Fruit fly (Drosophila melanogaster) whole organism, wandering third instar larva: Measurements from ENCODE around the gene mura.

ENCODE experiments used
- Abd-B ChIP-seq: fragments of >200 bp; optimal IDR thresholded peaks from 2 replicates; lab custom pipeline; 2017; ENCODE audit warnings: missing biosample characterization, missing genetic modification characterization
- CG32264 ChIP-seq: fragments of 200-800 bp; sonication (Bioruptor generic); optimal IDR thresholded peaks from 2 replicates; lab custom pipeline; 2016; ENCODE audit warnings: missing biosample characterization, missing genetic modification characterization
- CG9705 ChIP-seq: fragments of 200-800 bp; sonication (Bioruptor generic); optimal IDR thresholded peaks from 2 replicates; lab custom pipeline; 2018; ENCODE audit warnings: missing biosample characterization, mild to moderate bottlenecking, missing genetic modification characterization
- CrebA ChIP-seq: fragments of 200-800 bp; sonication (Bioruptor generic); optimal IDR thresholded peaks from 2 replicates; lab custom pipeline; 2016; ENCODE audit warnings: missing biosample characterization, mild to moderate bottlenecking, missing genetic modification characterization, borderline replicate concordance
- Dfd ChIP-seq: fragments of >200 bp; optimal IDR thresholded peaks from 2 replicates; lab custom pipeline; 2017; ENCODE audit warnings: missing biosample characterization, missing genetic modification characterization
- Dif ChIP-seq: fragments of 200-275, 200-300 bp; sonication (Bioruptor generic); optimal IDR thresholded peaks from 2 replicates; lab custom pipeline; 2018; ENCODE audit warnings: missing biosample characterization, missing genetic modification characterization; ENCODE audit not compliant: partially characterized antibody
- GATAd ChIP-seq: sonication (Bioruptor generic); optimal IDR thresholded peaks from 2 replicates; lab custom pipeline; 2016; ENCODE audit warnings: missing biosample characterization, missing genetic modification characterization
- HLH106 ChIP-seq: fragments of 200-800 bp; optimal IDR thresholded peaks from 3 replicates; lab custom pipeline; 2019; ENCODE audit warnings: missing biosample characterization, mild to moderate bottlenecking, missing genetic modification characterization, moderate library complexity
- Hnf4 ChIP-seq: fragments of 200-800 bp; sonication (Bioruptor generic); optimal IDR thresholded peaks from 2 replicates; lab custom pipeline; 2016; ENCODE audit warnings: missing biosample characterization, mild to moderate bottlenecking, missing genetic modification characterization
- Hr78 ChIP-seq: fragments of >200 bp; optimal IDR thresholded peaks from 2 replicates; lab custom pipeline; 2017; ENCODE audit warnings: missing biosample characterization, missing genetic modification characterization
- Hr83 ChIP-seq: fragments of 200-300 bp; sonication (Bioruptor generic); optimal IDR thresholded peaks from 2 replicates; lab custom pipeline; 2016; ENCODE audit warnings: missing biosample characterization, mild to moderate bottlenecking, missing genetic modification characterization, moderate library complexity; ENCODE audit not compliant: poor library complexity, severe bottlenecking
- Jra ChIP-seq: sonication (Bioruptor generic); optimal IDR thresholded peaks from 2 replicates; lab custom pipeline; 2016; ENCODE audit warnings: missing biosample characterization, missing genetic modification characterization
- Mio ChIP-seq: sonication (Bioruptor generic); optimal IDR thresholded peaks from 2 replicates; lab custom pipeline; 2016; ENCODE audit warnings: missing biosample characterization, missing genetic modification characterization
- Myc ChIP-seq: fragments of >200 bp; optimal IDR thresholded peaks from 2 replicates; lab custom pipeline; 2017
- N ChIP-seq: fragments of >200 bp; optimal IDR thresholded peaks from 2 replicates; lab custom pipeline; 2018; ENCODE audit warnings: missing biosample characterization, missing external identifiers, missing genetic modification characterization
- OdsH ChIP-seq: fragments of 200-800 bp; sonication (Bioruptor generic); optimal IDR thresholded peaks from 2 replicates; lab custom pipeline; 2016; ENCODE audit warnings: missing biosample characterization, mild to moderate bottlenecking, missing genetic modification characterization
- Rel ChIP-seq, 2 experiments: fragments of 200-800 bp; sonication (Bioruptor generic) in 1 of 2; optimal IDR thresholded peaks; 2 replicates in 1 of 2; 3 replicates in 1 of 2; lab custom pipeline; 2016 to 2019; ENCODE audit warnings: mild to moderate bottlenecking in 2 of 2, missing biosample characterization in 2 of 2, missing genetic modification characterization in 2 of 2, moderate library complexity in 1 of 2
- Sp1 ChIP-seq: fragments of 200-800 bp; sonication (Bioruptor generic); optimal IDR thresholded peaks from 3 replicates; lab custom pipeline; 2019; ENCODE audit warnings: missing biosample characterization, mild to moderate bottlenecking, missing genetic modification characterization, moderate library complexity
- Vsx2 ChIP-seq: fragments of 200-300, 225-300 bp; sonication (Bioruptor generic); optimal IDR thresholded peaks from 2 replicates; lab custom pipeline; 2018; ENCODE audit warnings: missing biosample characterization, missing genetic modification characterization; ENCODE audit not compliant: partially characterized antibody
- br ChIP-seq: fragments of 200-800 bp; sonication (Bioruptor generic); optimal IDR thresholded peaks from 2 replicates; lab custom pipeline; 2016; ENCODE audit warnings: missing biosample characterization, missing genetic modification characterization
- brk ChIP-seq: fragments of 200-800 bp; sonication (Bioruptor generic); optimal IDR thresholded peaks from 2 replicates; lab custom pipeline; 2016; ENCODE audit warnings: missing biosample characterization, mild to moderate bottlenecking, missing genetic modification characterization
- dl ChIP-seq, 2 experiments: fragments of 175-275, 200-275 bp in 1 of 2; fragments of 200-275 bp in 1 of 2; sonication (Bioruptor generic); optimal IDR thresholded peaks; lab custom pipeline; 2018; ENCODE audit warnings: mild to moderate bottlenecking in 2 of 2, missing biosample characterization in 2 of 2, missing genetic modification characterization in 2 of 2, moderate library complexity in 2 of 2; ENCODE audit not compliant: partially characterized antibody in 2 of 2, insufficient read depth in 1 of 2
- dmrt93B ChIP-seq: fragments of 200-800 bp; sonication (Bioruptor generic); optimal IDR thresholded peaks from 2 replicates; lab custom pipeline; 2018; ENCODE audit warnings: missing biosample characterization, mild to moderate bottlenecking, missing genetic modification characterization
- dsf ChIP-seq: sonication (Bioruptor generic); optimal IDR thresholded peaks from 2 replicates; lab custom pipeline; 2016; ENCODE audit warnings: missing biosample characterization, missing genetic modification characterization, borderline replicate concordance
- ey ChIP-seq: fragments of 200-800 bp; sonication (Bioruptor generic); optimal IDR thresholded peaks from 2 replicates; lab custom pipeline; 2016; ENCODE audit warnings: missing biosample characterization, missing genetic modification characterization
- foxo ChIP-seq, 2 experiments: fragments of 200-800 bp; sonication (Bioruptor generic); optimal IDR thresholded peaks; 2 replicates in 1 of 2; 3 replicates in 1 of 2; lab custom pipeline; 2016 to 2017; ENCODE audit warnings: missing biosample characterization in 2 of 2, missing genetic modification characterization in 2 of 2
- fru ChIP-seq: fragments of 200-800 bp; sonication (Bioruptor generic); optimal IDR thresholded peaks from 3 replicates; lab custom pipeline; 2016; ENCODE audit warnings: missing biosample characterization, mild to moderate bottlenecking, missing genetic modification characterization
- h ChIP-seq: fragments of 200-800 bp; sonication (Bioruptor generic); optimal IDR thresholded peaks from 3 replicates; lab custom pipeline; 2016; ENCODE audit warnings: missing biosample characterization, mild to moderate bottlenecking, missing genetic modification characterization
- jim ChIP-seq: fragments of 175-275, 200-325 bp; sonication (Bioruptor generic); optimal IDR thresholded peaks from 2 replicates; lab custom pipeline; 2016; ENCODE audit warnings: missing biosample characterization, mild to moderate bottlenecking, missing genetic modification characterization
- lola ChIP-seq: fragments of >200 bp; optimal IDR thresholded peaks from 2 replicates; lab custom pipeline; 2017; ENCODE audit warnings: missing biosample characterization, missing genetic modification characterization
- pan ChIP-seq: fragments of >200 bp; optimal IDR thresholded peaks from 2 replicates; lab custom pipeline; 2017
- psq ChIP-seq: fragments of 200-800 bp; sonication (Bioruptor generic); optimal IDR thresholded peaks from 3 replicates; lab custom pipeline; 2017; ENCODE audit warnings: missing biosample characterization, mild to moderate bottlenecking, missing genetic modification characterization, moderate library complexity
- rgr ChIP-seq: fragments of 200-800 bp; sonication (Bioruptor generic); optimal IDR thresholded peaks from 3 replicates; lab custom pipeline; 2016; ENCODE audit warnings: missing biosample characterization, mild to moderate bottlenecking, missing genetic modification characterization
- sage ChIP-seq: fragments of 200-800 bp; sonication (Bioruptor generic); optimal IDR thresholded peaks from 2 replicates; lab custom pipeline; 2016; ENCODE audit warnings: missing biosample characterization, mild to moderate bottlenecking, missing genetic modification characterization
- sv ChIP-seq: fragments of 200-800 bp; sonication (Bioruptor generic); optimal IDR thresholded peaks from 3 replicates; lab custom pipeline; 2016; ENCODE audit warnings: missing biosample characterization, missing genetic modification characterization
- tai ChIP-seq: sonication (Bioruptor generic); optimal IDR thresholded peaks from 2 replicates; lab custom pipeline; 2016; ENCODE audit warnings: missing biosample characterization, missing genetic modification characterization
- usp ChIP-seq: fragments of >200 bp; optimal IDR thresholded peaks from 2 replicates; lab custom pipeline; 2017; ENCODE audit warnings: missing biosample characterization, missing genetic modification characterization
- woc ChIP-seq: sonication (Bioruptor generic); optimal IDR thresholded peaks from 2 replicates; lab custom pipeline; 2016; ENCODE audit warnings: missing biosample characterization, mild to moderate bottlenecking, missing genetic modification characterization

The mura gene

dm6 chr3R:9546808-9547381 is 4.7 kb downstream of the mura start:
- TF ChIP-seq brk (GFP tag; lab: Kevin White, UChicago): no peak
- TF ChIP-seq N: no peak
- TF ChIP-seq Dfd (GFP tag; lab: Kevin White, UChicago): peak; percentile 82
- no peak for TF ChIP-seq Dif (GFP tag; lab: Kevin White, UChicago)

DNA sequence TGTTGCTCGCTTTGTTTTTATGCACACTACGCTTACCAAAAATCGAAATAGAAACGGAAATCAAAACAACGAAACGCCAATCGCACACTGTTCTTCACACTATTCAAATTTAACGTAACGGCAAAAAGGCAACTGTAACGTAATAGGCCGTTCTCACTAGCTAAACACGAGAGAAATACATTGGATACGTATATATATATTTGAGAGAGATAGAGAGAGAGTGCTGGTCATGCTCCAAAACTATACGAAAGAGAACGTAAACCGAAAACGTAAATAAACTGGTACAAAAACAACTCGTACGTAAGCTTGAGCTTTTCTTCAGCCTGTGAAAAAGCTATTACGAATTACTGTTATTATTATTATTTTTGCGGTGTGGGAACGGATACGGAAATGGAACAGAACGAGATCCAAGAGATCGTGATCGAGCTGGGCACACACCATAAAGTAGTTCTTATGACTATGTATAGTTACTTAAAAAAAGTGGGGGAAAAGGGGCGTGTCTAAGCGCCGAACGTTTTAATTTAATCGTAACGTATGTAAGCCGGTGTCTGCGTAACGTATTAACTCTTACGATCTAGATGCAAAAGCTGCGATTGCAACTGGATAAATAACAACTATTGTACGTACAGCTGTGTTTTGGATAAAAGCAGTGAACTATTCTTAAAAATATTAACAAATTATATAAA is 8.0 kb downstream of the mura start:
- TF ChIP-seq N (peak; percentile 29), Hr78 (GFP tag; lab: Kevin White, UChicago) (no peak)

DNA sequence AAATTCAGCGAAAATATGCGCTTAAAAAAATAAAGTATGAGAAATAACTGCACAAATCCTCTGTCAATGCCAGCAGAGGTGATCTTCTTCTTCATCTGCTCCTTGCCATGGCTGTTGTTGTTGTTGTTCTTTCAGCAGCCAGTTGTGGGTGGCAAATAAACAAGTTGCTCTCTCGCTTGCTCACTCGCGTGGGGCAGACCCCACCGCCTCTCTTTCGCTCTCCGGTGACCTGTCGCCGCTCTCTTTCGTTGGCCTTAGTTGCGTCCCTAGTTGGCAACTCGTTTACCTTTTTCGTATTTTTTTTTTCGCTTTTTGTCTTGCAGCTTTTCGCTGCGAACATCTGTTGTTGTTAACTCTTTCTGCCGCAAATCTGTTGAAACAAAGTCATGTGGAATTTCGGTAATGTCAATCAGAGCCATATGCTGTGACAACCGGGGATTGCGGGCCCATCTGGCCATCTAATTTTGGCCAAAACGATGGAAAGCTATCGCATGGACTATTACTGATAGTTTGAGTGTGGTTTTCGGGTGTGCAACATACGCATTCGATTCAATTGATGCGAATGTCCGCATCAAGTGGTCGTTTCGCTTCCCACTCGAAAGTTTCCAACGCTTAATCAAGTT is 16.9 kb downstream of the mura start:
- TF ChIP-seq dl (GFP tag; optimal IDR thresholded peaks at IDR 0.05; lab: Kevin White, UChicago; ENCODE audit: insufficient read depth in 1 of 2, partially characterized antibody in 2 of 2) (peak; percentile 80 to 85), Vsx2 (peak; percentile 36), Dif (GFP tag; lab: Kevin White, UChicago) (peak; percentile 85), CG32264 (GFP tag; lab: Kevin White, UChicago) (no peak)

- TF ChIP-seq sv (GFP tag; lab: Kevin White, UChicago): peak; percentile 85
- no peak for TF ChIP-seq Vsx2
- peak; percentile 69 for TF ChIP-seq dsf (GFP tag; lab: Kevin White, UChicago)
- peak; percentile 85 for TF ChIP-seq OdsH (GFP tag; lab: Kevin White, UChicago)
- peak; percentile 66 for TF ChIP-seq woc (GFP tag; lab: Kevin White, UChicago)
- TF ChIP-seq rgr (GFP tag; lab: Kevin White, UChicago): peak; percentile 90
- TF ChIP-seq h: peak; percentile 77
- TF ChIP-seq psq (GFP tag; lab: Kevin White, UChicago): peak; percentile 66
- TF ChIP-seq lola (GFP tag; lab: Kevin White, UChicago): no peak
- peak in 1 of 2 experiments; percentile 84 for TF ChIP-seq foxo (GFP tag; optimal IDR thresholded peaks at IDR 0.05; lab: Kevin White, UChicago)
- no peak for TF ChIP-seq Dfd (GFP tag; lab: Kevin White, UChicago)
- no peak for TF ChIP-seq Myc (lab: Kevin White, UChicago)
- peak; percentile 84 for TF ChIP-seq Sp1
- no peak for TF ChIP-seq jim (GFP tag; lab: Kevin White, UChicago)
- TF ChIP-seq tai (GFP tag; lab: Kevin White, UChicago): peak; percentile 81
- TF ChIP-seq Rel (GFP tag; optimal IDR thresholded peaks at IDR 0.05; lab: Kevin White, UChicago): no peak
- TF ChIP-seq Rel (tag; optimal IDR thresholded peaks at IDR 0.05; lab: Kevin White, UChicago): no peak
- no peak for TF ChIP-seq usp
- TF ChIP-seq dmrt93B: peak; percentile 63
- TF ChIP-seq ey (GFP tag; lab: Kevin White, UChicago): peak; percentile 88
- no peak for TF ChIP-seq Abd-B (GFP tag; lab: Kevin White, UChicago)
- no peak for TF ChIP-seq Hr83 (GFP tag; lab: Kevin White, UChicago)
- peak; percentile 6 for TF ChIP-seq GATAd (GFP tag; lab: Kevin White, UChicago)
- TF ChIP-seq CG9705 (GFP tag; lab: Kevin White, UChicago): peak; percentile 7
- no peak for TF ChIP-seq Dif (GFP tag; lab: Kevin White, UChicago)
- no peak for TF ChIP-seq dl (GFP tag; optimal IDR thresholded peaks at IDR 0.05; lab: Kevin White, UChicago; ENCODE audit: insufficient read depth in 1 of 2, partially characterized antibody in 2 of 2)
- no peak for TF ChIP-seq Hr78 (GFP tag; lab: Kevin White, UChicago)
- no peak for TF ChIP-seq Mio
- TF ChIP-seq fru (GFP tag; lab: Kevin White, UChicago): peak; percentile 89
- TF ChIP-seq br (GFP tag; lab: Kevin White, UChicago): peak; percentile 87
- TF ChIP-seq Jra (GFP tag; lab: Kevin White, UChicago): peak; percentile 65
- TF ChIP-seq pan: no peak
- peak; percentile 70 for TF ChIP-seq CG32264 (GFP tag; lab: Kevin White, UChicago)
- peak; percentile 87 for TF ChIP-seq Hnf4
- TF ChIP-seq sage (GFP tag; lab: Kevin White, UChicago): peak; percentile 50
- peak; percentile 80 for TF ChIP-seq HLH106 (tag; lab: Kevin White, UChicago)
- TF ChIP-seq brk (GFP tag; lab: Kevin White, UChicago): peak; percentile 77
- no peak for TF ChIP-seq CrebA (GFP tag; lab: Kevin White, UChicago)
Measured at dm6 chr3R:9534125-9534496, 17.5 kb downstream of the mura start.
